Fruit fly (Drosophila melanogaster) Kc167 (cell line): ENCODE data around the gene CG32302.

Experiments used
- Myc ChIP-seq: fragments of >200 bp; optimal IDR thresholded peaks from 2 replicates; lab custom pipeline; 2017; ENCODE audit warnings: missing external identifiers
- h ChIP-seq: fragments of >200 bp; optimal IDR thresholded peaks from 3 replicates; lab custom pipeline; 2018; ENCODE audit warnings: missing external identifiers

DNA sequence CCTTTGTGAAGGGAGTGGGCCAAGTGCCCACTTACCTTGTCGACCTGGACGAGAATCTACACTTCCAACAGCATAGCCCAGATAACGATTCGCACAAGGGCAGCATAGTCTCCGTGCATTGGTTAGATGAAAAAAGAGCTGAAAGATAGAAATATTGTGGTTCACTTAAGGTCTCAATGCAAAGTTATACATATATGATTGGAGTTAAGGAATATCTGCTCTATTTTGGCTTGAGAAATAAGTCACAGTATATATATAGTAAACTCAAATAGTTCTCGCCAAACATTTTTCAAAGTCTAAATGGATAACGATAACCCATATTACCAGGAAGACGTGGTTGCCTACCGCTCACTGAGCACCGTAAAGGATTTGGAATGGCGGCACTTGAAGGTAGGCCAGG is 20.3 kb upstream of the CG32302 start, which contains the start of gene CG32305:
- TF ChIP-seq h (lab: Kevin White, UChicago), result no peak
- no peak for TF ChIP-seq Myc
